Worm (Caenorhabditis elegans) whole organism, L4 larva: ENCODE measurements around the gene sumv-2.

Experiments
- D1046.2 ChIP-seq: fragments of 200-800 bp; sonication (Bioruptor generic); IDR thresholded peaks from 2 replicates; pipeline ENCODE4 v1.3.6; 2022; ENCODE audit warnings: missing genetic modification characterization, missing compliant biosample characterization
- F10B5.3 ChIP-seq: sonication (generic microtip); optimal IDR thresholded peaks from 2 replicates; lab custom pipeline; 2016; ENCODE audit warnings: mild to moderate bottlenecking, missing genetic modification characterization, missing compliant biosample characterization
- F37D6.2 ChIP-seq: sonication (generic microtip); optimal IDR thresholded peaks from 2 replicates; lab custom pipeline; 2016; ENCODE audit warnings: mild to moderate bottlenecking, missing genetic modification characterization, missing compliant biosample characterization
- F44E2.7 ChIP-seq: fragments of 200-800 bp; sonication (Bioruptor generic); IDR thresholded peaks from 2 replicates; pipeline ENCODE4 v2.1.2; 2022; ENCODE audit warnings: missing genetic modification characterization, missing compliant biosample characterization
- F49E8.2 ChIP-seq: sonication (generic microtip); optimal IDR thresholded peaks from 2 replicates; lab custom pipeline; 2016; ENCODE audit warnings: missing compliant biosample characterization, mild to moderate bottlenecking, missing genetic modification characterization, borderline replicate concordance
- R02D3.7 ChIP-seq: fragments of 150-350 bp; sonication (generic microtip); optimal IDR thresholded peaks from 3 replicates; lab custom pipeline; 2014; ENCODE audit warnings: missing biosample characterization, missing genetic modification characterization
- T20F7.1 ChIP-seq: fragments of 200-800 bp; sonication (Bioruptor generic); optimal IDR thresholded peaks from 2 replicates; lab custom pipeline; 2018; ENCODE audit warnings: mild to moderate bottlenecking, missing genetic modification characterization, missing compliant biosample characterization
- T26A8.4 ChIP-seq: fragments of 200-800 bp; sonication (Bioruptor generic); IDR thresholded peaks from 2 replicates; pipeline ENCODE4 v1.3.6; 2022; ENCODE audit warnings: missing genetic modification characterization, missing compliant biosample characterization
- Y105C5A.15 ChIP-seq: fragments of 200-800 bp; sonication (Bioruptor generic); IDR thresholded peaks from 2 replicates; pipeline ENCODE4 v1.3.6; 2022; ENCODE audit warnings: missing genetic modification characterization, missing compliant biosample characterization
- Y5F2A.4 ChIP-seq: fragments of 200-800 bp; sonication (Bioruptor generic); optimal IDR thresholded peaks from 2 replicates; lab custom pipeline; 2018; ENCODE audit warnings: mild to moderate bottlenecking, missing genetic modification characterization, missing compliant biosample characterization
- Y75B8A.6 ChIP-seq: fragments of 200-800 bp; sonication (Bioruptor generic); IDR thresholded peaks from 2 replicates; pipeline ENCODE4 v1.3.6; 2022; ENCODE audit warnings: missing genetic modification reagents, missing genetic modification characterization, missing compliant biosample characterization
- ama-1 ChIP-seq: fragments of 150-350 bp; optimal IDR thresholded peaks from 2 replicates; lab custom pipeline; 2014; ENCODE audit warnings: inconsistent platforms, mixed read lengths
- arid-1 ChIP-seq: fragments of 200-800 bp; sonication (Bioruptor generic); conservative IDR thresholded peaks from 2 replicates; pipeline ENCODE4 v1.3.6; 2022; ENCODE audit warnings: missing genetic modification reagents, missing genetic modification characterization, missing compliant biosample characterization
- ceh-32 ChIP-seq: sonication (generic microtip); optimal IDR thresholded peaks from 2 replicates; lab custom pipeline; 2016; ENCODE audit warnings: mild to moderate bottlenecking, missing genetic modification characterization, missing compliant biosample characterization; ENCODE audit not compliant: poor library complexity
- ctbp-1 ChIP-seq: fragments of 200-800 bp; sonication (Bioruptor generic); IDR thresholded peaks from 2 replicates; pipeline ENCODE4 v1.3.6; 2022; ENCODE audit warnings: missing genetic modification reagents, missing genetic modification characterization, missing compliant biosample characterization
- daf-12 ChIP-seq: fragments of 150-350 bp; optimal IDR thresholded peaks from 2 replicates; lab custom pipeline; 2014; ENCODE audit warnings: missing biosample characterization, missing genetic modification reagents, missing genetic modification characterization
- daf-8 ChIP-seq: fragments of 200-800 bp; sonication (Bioruptor generic); IDR thresholded peaks from 2 replicates; pipeline ENCODE4 v1.3.6; 2022; ENCODE audit warnings: missing genetic modification characterization, missing compliant biosample characterization
- dpl-1 ChIP-seq: fragments of 150-350 bp; optimal IDR thresholded peaks from 2 replicates; lab custom pipeline; 2014; ENCODE audit warnings: missing biosample characterization, missing genetic modification reagents, missing genetic modification characterization
- duxl-1 ChIP-seq: sonication (generic microtip); optimal IDR thresholded peaks from 2 replicates; lab custom pipeline; 2016; ENCODE audit warnings: mild to moderate bottlenecking, missing genetic modification characterization, moderate library complexity, missing compliant biosample characterization; ENCODE audit not compliant: poor library complexity
- dve-1 ChIP-seq: sonication (generic microtip); optimal IDR thresholded peaks from 2 replicates; lab custom pipeline; 2017; ENCODE audit warnings: antibody characterized with exemption, mild to moderate bottlenecking, missing genetic modification characterization, missing compliant biosample characterization; ENCODE audit not compliant: insufficient read depth
- egl-43 ChIP-seq: fragments of 200-800 bp; sonication (Bioruptor generic); IDR thresholded peaks from 2 replicates; pipeline ENCODE4 v1.3.6; 2022; ENCODE audit warnings: missing genetic modification reagents, missing genetic modification characterization, missing compliant biosample characterization
- gei-8 ChIP-seq: fragments of 200-800 bp; sonication (Bioruptor generic); optimal IDR thresholded peaks from 2 replicates; lab custom pipeline; 2018; ENCODE audit warnings: mild to moderate bottlenecking, missing genetic modification characterization, missing compliant biosample characterization
- hif-1 ChIP-seq, 2 experiments: sonication (generic microtip); optimal IDR thresholded peaks; 2 replicates each; lab custom pipeline; 2016 to 2017; ENCODE audit warnings: missing compliant biosample characterization in 2 of 2, missing genetic modification characterization in 2 of 2, missing genetic modification reagents in 2 of 2, missing genotype in 2 of 2, mild to moderate bottlenecking in 1 of 2
- hlh-30 ChIP-seq: sonication (generic microtip); optimal IDR thresholded peaks from 2 replicates; lab custom pipeline; 2017; ENCODE audit warnings: antibody characterized with exemption, mild to moderate bottlenecking, missing genetic modification characterization, missing compliant biosample characterization; ENCODE audit not compliant: insufficient read depth
- lin-1 ChIP-seq: fragments of 200-800 bp; sonication (Bioruptor generic); IDR thresholded peaks from 2 replicates; pipeline ENCODE4 v1.3.6; 2022; ENCODE audit warnings: missing genetic modification reagents, missing genetic modification characterization, missing compliant biosample characterization
- lin-39 ChIP-seq: fragments of 150-350 bp; optimal IDR thresholded peaks from 2 replicates; lab custom pipeline; 2014; ENCODE audit warnings: missing biosample characterization, missing genetic modification reagents, missing genetic modification characterization
- madf-5 ChIP-seq, 2 experiments: fragments of 200-800 bp; sonication (Bioruptor generic); IDR thresholded peaks; 2 replicates each; pipeline ENCODE4 v1.3.6; 2022; ENCODE audit warnings: missing compliant biosample characterization in 2 of 2, missing genetic modification characterization in 2 of 2
- mes-2 ChIP-seq: sonication (generic microtip); optimal IDR thresholded peaks from 2 replicates; lab custom pipeline; 2016; ENCODE audit warnings: missing genotype, mild to moderate bottlenecking, missing genetic modification characterization, missing compliant biosample characterization; ENCODE audit not compliant: poor library complexity, severe bottlenecking
- mxl-2 ChIP-seq: fragments of 200-800 bp; sonication (Bioruptor generic); conservative IDR thresholded peaks from 2 replicates; pipeline ENCODE4 v1.3.6; 2022; ENCODE audit warnings: missing genetic modification reagents, missing genetic modification characterization, missing compliant biosample characterization
- mxl-3 ChIP-seq: fragments of 200-800 bp; sonication (Bioruptor generic); optimal IDR thresholded peaks from 2 replicates; lab custom pipeline; 2018; ENCODE audit warnings: mild to moderate bottlenecking, missing genetic modification characterization, missing compliant biosample characterization
- nhr-10 ChIP-seq: fragments of 150-350 bp; optimal IDR thresholded peaks from 2 replicates; lab custom pipeline; 2014; ENCODE audit warnings: missing biosample characterization, missing genetic modification characterization
- nhr-102 ChIP-seq: sonication (generic microtip); optimal IDR thresholded peaks from 2 replicates; lab custom pipeline; 2016; ENCODE audit warnings: mild to moderate bottlenecking, missing genetic modification characterization, moderate library complexity, missing compliant biosample characterization
- nhr-237 ChIP-seq: sonication (generic microtip); optimal IDR thresholded peaks from 2 replicates; lab custom pipeline; 2017; ENCODE audit warnings: missing biosample characterization, missing genetic modification characterization
- nhr-28 ChIP-seq: fragments of 150-350 bp; optimal IDR thresholded peaks from 2 replicates; lab custom pipeline; 2014; ENCODE audit warnings: missing biosample characterization, missing genetic modification characterization
- nhr-77 ChIP-seq: fragments of 150-350 bp; optimal IDR thresholded peaks from 2 replicates; lab custom pipeline; 2014; ENCODE audit warnings: missing biosample characterization, missing genetic modification characterization
- pqm-1 ChIP-seq: sonication (generic microtip); optimal IDR thresholded peaks from 2 replicates; lab custom pipeline; 2017; ENCODE audit warnings: missing biosample characterization, missing genetic modification characterization
- set-16 ChIP-seq: fragments of 200-800 bp; sonication (Bioruptor generic); IDR thresholded peaks from 2 replicates; pipeline ENCODE4 v1.3.6; 2022; ENCODE audit warnings: missing genetic modification reagents, missing genetic modification characterization, missing compliant biosample characterization
- snpc-4 ChIP-seq: fragments of 150-350 bp; optimal IDR thresholded peaks from 2 replicates; lab custom pipeline; 2014; ENCODE audit warnings: missing biosample characterization, missing genetic modification characterization
- tra-1 ChIP-seq: fragments of 200-800 bp; sonication (Bioruptor generic); IDR thresholded peaks from 2 replicates; pipeline ENCODE4 v1.3.6; 2022; ENCODE audit warnings: missing genetic modification reagents, missing genetic modification characterization, missing compliant biosample characterization
- unc-130 ChIP-seq: sonication (generic microtip); optimal IDR thresholded peaks from 2 replicates; lab custom pipeline; 2016; ENCODE audit warnings: missing genetic modification reagents, missing genetic modification characterization, missing compliant biosample characterization
- vab-7 ChIP-seq: fragments of 200-800 bp; sonication (Bioruptor generic); IDR thresholded peaks from 2 replicates; pipeline ENCODE4 v1.3.6; 2022; ENCODE audit warnings: missing genetic modification reagents, missing genetic modification characterization, missing compliant biosample characterization
- zag-1 ChIP-seq: fragments of 150-350 bp; optimal IDR thresholded peaks from 2 replicates; lab custom pipeline; 2014; ENCODE audit warnings: missing biosample characterization, missing genetic modification characterization
- zfp-2 ChIP-seq: sonication (generic microtip); optimal IDR thresholded peaks from 2 replicates; lab custom pipeline; 2016; ENCODE audit warnings: mild to moderate bottlenecking, missing genetic modification characterization, missing compliant biosample characterization
- zfp-3 ChIP-seq: fragments of 200-800 bp; sonication (Bioruptor generic); conservative IDR thresholded peaks from 2 replicates; pipeline ENCODE4 v1.3.6; 2022; ENCODE audit warnings: missing genetic modification reagents, missing genetic modification characterization, missing compliant biosample characterization
- zip-11 ChIP-seq: fragments of 200-800 bp; sonication (Bioruptor generic); IDR thresholded peaks from 2 replicates; pipeline ENCODE4 v1.3.6; 2022; ENCODE audit warnings: missing genetic modification characterization, missing compliant biosample characterization
- zip-2 ChIP-seq: fragments of 150-350 bp; optimal IDR thresholded peaks from 2 replicates; lab custom pipeline; 2014; ENCODE audit warnings: missing biosample characterization, missing genetic modification characterization
- ztf-11 ChIP-seq: fragments of 150-350 bp; optimal IDR thresholded peaks from 2 replicates; lab custom pipeline; 2014; ENCODE audit warnings: missing biosample characterization, missing genetic modification characterization

Gene sumv-2

ce11 chrV:4651480-4651879, 34.1 kb downstream of the sumv-2 start (continued):
- TF ChIP-seq T20F7.1 (GFP tag; lab: Kevin White, UChicago) (no peak), nhr-28 (tag; lab: Kevin White, UChicago) (peak; percentile 61), unc-130 (GFP tag; lab: Kevin White, UChicago) (no peak), zip-2 (tag; lab: Kevin White, UChicago) (no peak), nhr-10 (tag; lab: Kevin White, UChicago) (no peak), ama-1 (no peak), nhr-77 (no peak), F37D6.2 (tag; lab: Kevin White, UChicago) (no peak), zip-11 (GFP tag; lab: Robert Waterston, UW) (no peak), lin-1 (GFP tag; lab: Robert Waterston, UW) (no peak), hif-1 (tag; optimal IDR thresholded peaks at IDR 0.05; lab: Kevin White, UChicago) (no peak), daf-12 (no peak), hlh-30 (tag; lab: Kevin White, UChicago) (no peak), mxl-2 (no peak), mxl-3 (peak; percentile 70), daf-8 (GFP tag; lab: Robert Waterston, UW) (no peak), ctbp-1 (no peak), F10B5.3 (tag; lab: Kevin White, UChicago) (no peak), zfp-2 (no peak), duxl-1 (tag; lab: Kevin White, UChicago) (no peak), zfp-3 (GFP tag; lab: Robert Waterston, UW) (no peak), F44E2.7 (no peak), ceh-32 (tag; lab: Kevin White, UChicago) (no peak), D1046.2 (no peak), mes-2 (tag; lab: Kevin White, UChicago) (no peak), dpl-1 (peak; percentile 3), vab-7 (GFP tag; lab: Robert Waterston, UW) (no peak), T26A8.4 (GFP tag; lab: Robert Waterston, UW) (no peak), Y105C5A.15 (GFP tag; lab: Robert Waterston, UW) (no peak)

ce11 chrV:4653093-4653492, 35.7 kb downstream of the sumv-2 start:
- no peak for TF ChIP-seq F10B5.3 (tag; lab: Kevin White, UChicago)
- peak; percentile 17 for TF ChIP-seq mxl-3
- peak; percentile 30 to 79; a peak in 1 of 4 replicates for TF ChIP-seq madf-5 (GFP tag; IDR thresholded peaks at IDR 0.05; lab: Robert Waterston, UW)
- no peak for TF ChIP-seq gei-8 (GFP tag; lab: Kevin White, UChicago)
- TF ChIP-seq T26A8.4 (GFP tag; lab: Robert Waterston, UW) = peak; percentile 29; the same call in 1 of the 2 replicates
- 0 out of 2 replicates have a peak, but pooled peaks have one; percentile 29 for TF ChIP-seq tra-1 (GFP tag; lab: Robert Waterston, UW)
- TF ChIP-seq ceh-32 (tag; lab: Kevin White, UChicago) = no peak
- TF ChIP-seq egl-43 (GFP tag; lab: Robert Waterston, UW) = 0 out of 2 replicates have a peak, but pooled peaks have one; percentile 26
- TF ChIP-seq zip-11 (GFP tag; lab: Robert Waterston, UW) = no peak
- peak; percentile 99 for TF ChIP-seq set-16 (GFP tag; lab: Robert Waterston, UW)
- TF ChIP-seq ctbp-1 = 0 out of 2 replicates have a peak, but pooled peaks have one; percentile 6

ce11 chrV:4653871-4654605, 36.7 kb downstream of the sumv-2 start, which contains the start of the genes col-139 and F41F3.1:
Gene col-139 (minus strand): TSS chrV:4653971.
Gene F41F3.1 (plus strand): TSS chrV:4654555.
- TF ChIP-seq T26A8.4 (GFP tag; lab: Robert Waterston, UW) (no peak), hif-1 (tag; optimal IDR thresholded peaks at IDR 0.05; lab: Kevin White, UChicago) (no peak), arid-1 (GFP tag; lab: Robert Waterston, UW) (no peak), Y75B8A.6 (no peak), nhr-237 (tag; lab: Kevin White, UChicago) (no peak), F49E8.2 (tag; lab: Kevin White, UChicago) (no peak), R02D3.7 (tag; lab: Kevin White, UChicago) (no peak), ztf-11 (no peak), dve-1 (no peak), nhr-102 (tag; lab: Kevin White, UChicago) (no peak), pqm-1 (tag; lab: Kevin White, UChicago) (no peak), lin-39 (tag; lab: Kevin White, UChicago) (no peak), Y5F2A.4 (GFP tag; lab: Kevin White, UChicago) (no peak), snpc-4 (no peak), zag-1 (tag; lab: Kevin White, UChicago) (no peak)
